Worm (Caenorhabditis elegans): ENCODE measurements around the gene tgt-1.
A peak's percentile ranks its signal among the peaks of the same experiment; 100 is the strongest.

tgt-1 gene

ce11 chrIV:11955592-11955991 is 4.0 kb downstream of the tgt-1 start (continued):
- no peak for TF ChIP-seq elt-3 (tag; optimal IDR thresholded peaks at IDR 0.05)
- TF ChIP-seq unc-62 (GFP tag; optimal IDR thresholded peaks at IDR 0.05) = no peak
- TF ChIP-seq mml-1 (tag; optimal IDR thresholded peaks at IDR 0.05) = no peak
- TF ChIP-seq mdl-1 (tag; optimal IDR thresholded peaks at IDR 0.05) = peak; percentile 24
- no peak for TF ChIP-seq ceh-28 (tag; optimal IDR thresholded peaks at IDR 0.05)
- peak; percentile 43 for TF ChIP-seq nfya-1 (tag; optimal IDR thresholded peaks at IDR 0.05; ENCODE audit: insufficient read depth)
- no peak for TF ChIP-seq nhr-28 (tag; optimal IDR thresholded peaks at IDR 0.05)
- no peak for TF ChIP-seq ceh-82 (tag; optimal IDR thresholded peaks at IDR 0.05)

ce11 chrIV:11952612-11953299 is 6.8 kb downstream of the tgt-1 start, which contains the start of gene gdh-1:
Gene gdh-1, plus strand, starts transcription at chrIV:11953249.
- TF ChIP-seq unc-62 (GFP tag; optimal IDR thresholded peaks at IDR 0.05) = no peak
- no peak for TF ChIP-seq ZK546.5 (tag; optimal IDR thresholded peaks at IDR 0.05)
- no peak for TF ChIP-seq ceh-82 (tag; optimal IDR thresholded peaks at IDR 0.05)
- TF ChIP-seq ama-1 (optimal IDR thresholded peaks at IDR 0.05) = peak; percentile 62
- peak; percentile 58 for TF ChIP-seq elt-2 (tag; optimal IDR thresholded peaks at IDR 0.05)
- TF ChIP-seq pha-4 (tag; optimal IDR thresholded peaks at IDR 0.05) = peak; percentile 91
- TF ChIP-seq hmg-11 (tag; optimal IDR thresholded peaks at IDR 0.05) = no peak
- TF ChIP-seq ceh-28 (tag; optimal IDR thresholded peaks at IDR 0.05) = no peak
- peak; percentile 49 for TF ChIP-seq pqm-1 (tag; optimal IDR thresholded peaks at IDR 0.05)
- TF ChIP-seq nhr-43 (tag; optimal IDR thresholded peaks at IDR 0.05; ENCODE audit: poor library complexity, severe bottlenecking) = peak; percentile 46
- TF ChIP-seq nfya-1 (tag; optimal IDR thresholded peaks at IDR 0.05; ENCODE audit: insufficient read depth) = peak; percentile 44
- TF ChIP-seq ztf-4 (tag; optimal IDR thresholded peaks at IDR 0.05) = no peak
- TF ChIP-seq egl-5 (tag; optimal IDR thresholded peaks at IDR 0.05) = peak; percentile 2
- TF ChIP-seq nhr-12 (tag; optimal IDR thresholded peaks at IDR 0.05) = no peak
- peak; percentile 74 for TF ChIP-seq nhr-25 (tag; optimal IDR thresholded peaks at IDR 0.05)
- no peak for TF ChIP-seq ceh-16 (tag; optimal IDR thresholded peaks at IDR 0.05)
- no peak for TF ChIP-seq skn-1 (tag; optimal IDR thresholded peaks at IDR 0.05)
- no peak for TF ChIP-seq nhr-11 (tag; optimal IDR thresholded peaks at IDR 0.05)
- TF ChIP-seq fkh-2 (tag; optimal IDR thresholded peaks at IDR 0.05) = no peak
- no peak for TF ChIP-seq jun-1 (tag; optimal IDR thresholded peaks at IDR 0.05)

- TF ChIP-seq ceh-16 (tag; optimal IDR thresholded peaks at IDR 0.05) (no peak), unc-62 (GFP tag; optimal IDR thresholded peaks at IDR 0.05) (no peak), unc-39 (tag; optimal IDR thresholded peaks at IDR 0.05) (no peak), skn-1 (tag; optimal IDR thresholded peaks at IDR 0.05) (no peak), nhr-28 (tag; optimal IDR thresholded peaks at IDR 0.05) (no peak), nhr-67 (tag; optimal IDR thresholded peaks at IDR 0.05) (no peak), nhr-11 (tag; optimal IDR thresholded peaks at IDR 0.05) (no peak), nhr-237 (tag; optimal IDR thresholded peaks at IDR 0.05) (no peak), ztf-4 (tag; optimal IDR thresholded peaks at IDR 0.05) (no peak), egl-5 (tag; optimal IDR thresholded peaks at IDR 0.05) (no peak), fkh-2 (tag; optimal IDR thresholded peaks at IDR 0.05) (no peak), elt-2 (tag; optimal IDR thresholded peaks at IDR 0.05) (no peak), nhr-76 (tag; optimal IDR thresholded peaks at IDR 0.05) (no peak), pha-4 (tag; optimal IDR thresholded peaks at IDR 0.05) (no peak)
Observed at ce11 chrIV:11950270-11950669, 9.3 kb downstream of the tgt-1 start, which contains the start of gene tbx-36. Gene tbx-36, plus strand, starts transcription at chrIV:11950570.

- TF ChIP-seq ZK546.5 (tag; optimal IDR thresholded peaks at IDR 0.05) = no peak
- TF ChIP-seq elt-2 (tag; optimal IDR thresholded peaks at IDR 0.05) = no peak
- no peak for TF ChIP-seq ama-1 (optimal IDR thresholded peaks at IDR 0.05)
- no peak for TF ChIP-seq hmg-11 (tag; optimal IDR thresholded peaks at IDR 0.05)
- TF ChIP-seq fos-1 (tag; optimal IDR thresholded peaks at IDR 0.05) = no peak
- TF ChIP-seq R02D3.7 (tag; optimal IDR thresholded peaks at IDR 0.05) = no peak
- TF ChIP-seq sea-2 (GFP tag; optimal IDR thresholded peaks at IDR 0.05) = no peak
- TF ChIP-seq jun-1 (tag; optimal IDR thresholded peaks at IDR 0.05) = no peak
- TF ChIP-seq snpc-4 (tag; optimal IDR thresholded peaks at IDR 0.05) = no peak
- no peak for TF ChIP-seq daf-12 (tag; optimal IDR thresholded peaks at IDR 0.05)
Observed at ce11 chrIV:11949717-11950116, 9.9 kb downstream of the tgt-1 start, which contains the start of gene hdl-1. Gene hdl-1, minus strand, starts transcription at chrIV:11949817.

- no peak for TF ChIP-seq lsy-12 (tag; optimal IDR thresholded peaks at IDR 0.05)
- TF ChIP-seq lin-15B (tag; optimal IDR thresholded peaks at IDR 0.05) = no peak
- TF ChIP-seq ceh-9 (tag; optimal IDR thresholded peaks at IDR 0.05) = no peak
- no peak for TF ChIP-seq tbx-2 (tag; optimal IDR thresholded peaks at IDR 0.05)
- no peak for TF ChIP-seq nhr-67 (tag; optimal IDR thresholded peaks at IDR 0.05)
- no peak for TF ChIP-seq ceh-16 (tag; optimal IDR thresholded peaks at IDR 0.05)
- TF ChIP-seq R02D3.7 (tag; optimal IDR thresholded peaks at IDR 0.05) = no peak
- TF ChIP-seq ceh-82 (tag; optimal IDR thresholded peaks at IDR 0.05) = no peak
- no peak for TF ChIP-seq sea-2 (GFP tag; optimal IDR thresholded peaks at IDR 0.05)
- no peak for TF ChIP-seq mml-1 (tag; optimal IDR thresholded peaks at IDR 0.05)
- TF ChIP-seq ZK546.5 (tag; optimal IDR thresholded peaks at IDR 0.05) = no peak
- no peak for TF ChIP-seq fkh-10 (GFP tag; optimal IDR thresholded peaks at IDR 0.05)
- no peak for TF ChIP-seq ztf-4 (tag; optimal IDR thresholded peaks at IDR 0.05)
- no peak for TF ChIP-seq nhr-77 (tag; optimal IDR thresholded peaks at IDR 0.05)
- TF ChIP-seq fos-1 (tag; optimal IDR thresholded peaks at IDR 0.05) = no peak
- TF ChIP-seq nhr-43 (tag; optimal IDR thresholded peaks at IDR 0.05; ENCODE audit: poor library complexity, severe bottlenecking) = no peak
- no peak for TF ChIP-seq pha-4 (tag; optimal IDR thresholded peaks at IDR 0.05)
- no peak for TF ChIP-seq aly-2 (tag; optimal IDR thresholded peaks at IDR 0.05)
- no peak for TF ChIP-seq daf-12 (tag; optimal IDR thresholded peaks at IDR 0.05)
- TF ChIP-seq ztf-11 (tag; optimal IDR thresholded peaks at IDR 0.05) = no peak
Observed at ce11 chrIV:11945621-11946020, 14.0 kb downstream of the tgt-1 start, which contains the start of gene ZK829.3. Gene ZK829.3, minus strand, starts transcription at chrIV:11945721.
